Worm (Caenorhabditis elegans) whole organism, L4 larva: ENCODE measurements around the gene clec-39.

Source experiments
- mep-1 ChIP-seq: fragments of 150-350 bp; sonication (generic microtip); optimal IDR thresholded peaks from 3 replicates; lab custom pipeline; 2014; ENCODE audit warnings: missing biosample characterization, missing genetic modification characterization
- skn-1 ChIP-seq: fragments of 150-350 bp; optimal IDR thresholded peaks from 2 replicates; lab custom pipeline; 2014; ENCODE audit warnings: missing biosample characterization, missing genetic modification characterization

DNA sequence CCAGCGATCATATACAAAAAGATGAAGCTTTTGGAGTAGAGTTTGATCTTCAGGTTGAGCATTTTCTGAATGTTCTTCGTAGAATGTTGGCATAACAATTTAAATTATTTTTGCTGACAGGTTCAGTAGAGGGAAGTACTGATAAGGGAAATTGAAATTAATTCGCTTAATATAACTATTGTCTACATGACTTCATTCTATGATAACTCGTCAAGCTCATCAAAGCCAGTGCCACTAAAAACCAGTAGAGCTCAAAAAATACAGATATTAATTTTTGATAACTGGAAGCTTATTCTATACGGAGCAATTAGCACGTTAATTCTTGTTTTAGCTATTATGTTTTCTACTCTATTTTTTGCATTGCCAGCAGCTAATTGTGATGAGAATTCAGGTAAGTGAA is at the start of gene clec-39, which contains the start of gene clec-29:
- TF ChIP-seq mep-1 (no peak), skn-1 (tag; lab: Kevin White, UChicago) (no peak)
